Fruit fly (Drosophila melanogaster) whole organism, embryonic: ENCODE data around the gene Acp76A.

Experiments
- Bteb2 ChIP-seq: fragments of 200-800 bp; sonication (Bioruptor generic); optimal IDR thresholded peaks from 2 replicates; lab custom pipeline; 2016; ENCODE audit warnings: missing biosample characterization, missing genetic modification characterization
- C15 ChIP-seq: fragments of 200-800 bp; sonication (Bioruptor generic); IDR thresholded peaks from 3 replicates; pipeline ENCODE4 v1.3.6; 2022; ENCODE audit warnings: missing biosample characterization, missing genetic modification characterization
- CG10209 ChIP-seq: fragments of 200-800 bp; sonication (Bioruptor generic); optimal IDR thresholded peaks from 3 replicates; lab custom pipeline; 2017; ENCODE audit warnings: missing biosample characterization, mild to moderate bottlenecking, missing genetic modification characterization, missing genetic modification reagents
- CG11398 ChIP-seq: fragments of 200-800 bp; sonication (Bioruptor generic); optimal IDR thresholded peaks from 2 replicates; lab custom pipeline; 2016; ENCODE audit warnings: missing biosample characterization, missing genetic modification characterization
- CG14014 ChIP-seq: fragments of 200-800 bp; sonication (Bioruptor generic); IDR thresholded peaks from 2 replicates; pipeline ENCODE4 v1.3.6; 2022; ENCODE audit warnings: missing biosample characterization, missing genetic modification characterization
- CG15479 ChIP-seq: fragments of 200-800 bp; sonication (Bioruptor generic); optimal IDR thresholded peaks from 3 replicates; lab custom pipeline; 2019; ENCODE audit warnings: missing biosample characterization, mild to moderate bottlenecking, missing genetic modification characterization, moderate library complexity
- CG15514 ChIP-seq: fragments of 200-800 bp; sonication (Bioruptor generic); optimal IDR thresholded peaks from 3 replicates; lab custom pipeline; 2017; ENCODE audit warnings: missing biosample characterization, missing genetic modification characterization, mild to moderate bottlenecking, moderate library complexity, missing genetic modification reagents
- CG1647 ChIP-seq: fragments of 200-800 bp; sonication (Bioruptor generic); optimal IDR thresholded peaks from 3 replicates; lab custom pipeline; 2016; ENCODE audit warnings: missing biosample characterization, missing genetic modification characterization
- CG17359 ChIP-seq: fragments of 200-800 bp; sonication (Bioruptor generic); optimal IDR thresholded peaks from 3 replicates; lab custom pipeline; 2018; ENCODE audit warnings: missing biosample characterization, mild to moderate bottlenecking, missing genetic modification characterization, moderate library complexity
- CG17568 ChIP-seq: fragments of 200-800 bp; sonication (Bioruptor generic); optimal IDR thresholded peaks from 2 replicates; lab custom pipeline; 2018; ENCODE audit warnings: missing biosample characterization, mild to moderate bottlenecking, missing genetic modification characterization, moderate library complexity
- CG18011 ChIP-seq: fragments of 200-800 bp; sonication (Bioruptor generic); optimal IDR thresholded peaks from 2 replicates; lab custom pipeline; 2017; ENCODE audit warnings: missing biosample characterization, missing genetic modification characterization, mild to moderate bottlenecking, moderate library complexity, missing genotype
- CG18262 ChIP-seq: fragments of 200-800 bp; optimal IDR thresholded peaks from 3 replicates; lab custom pipeline; 2019; ENCODE audit warnings: missing biosample characterization, mild to moderate bottlenecking, missing genetic modification characterization, moderate library complexity
- CG3163 ChIP-seq: fragments of 200-800 bp; sonication (Bioruptor generic); optimal IDR thresholded peaks from 3 replicates; lab custom pipeline; 2016; ENCODE audit warnings: missing biosample characterization, missing genetic modification characterization
- CG42726 ChIP-seq: fragments of 200-800 bp; sonication (Bioruptor generic); IDR thresholded peaks from 2 replicates; pipeline ENCODE4 v1.3.6; 2022; ENCODE audit warnings: missing biosample characterization, missing genetic modification characterization; ENCODE audit not compliant: partially characterized antibody
- CG4424 ChIP-seq: fragments of 200-800 bp; sonication (Bioruptor generic); optimal IDR thresholded peaks from 3 replicates; lab custom pipeline; 2016; ENCODE audit warnings: missing biosample characterization, missing genetic modification characterization
- CG4707 ChIP-seq: fragments of 200-800 bp; sonication (Bioruptor generic); optimal IDR thresholded peaks from 2 replicates; lab custom pipeline; 2018; ENCODE audit warnings: missing biosample characterization, mild to moderate bottlenecking, missing genetic modification characterization, moderate library complexity
- CG4820 ChIP-seq: fragments of 200-800 bp; sonication (Bioruptor generic); optimal IDR thresholded peaks from 3 replicates; lab custom pipeline; 2016; ENCODE audit warnings: missing biosample characterization, missing genetic modification characterization
- CG5180 ChIP-seq: fragments of 200-800 bp; sonication (Bioruptor generic); optimal IDR thresholded peaks from 3 replicates; lab custom pipeline; 2017; ENCODE audit warnings: missing biosample characterization, missing genetic modification characterization, mild to moderate bottlenecking, moderate library complexity, missing genetic modification reagents
- CG5953 ChIP-seq: fragments of 200-800 bp; sonication (Bioruptor generic); IDR thresholded peaks from 2 replicates; pipeline ENCODE4 v1.3.6; 2022; ENCODE audit warnings: missing biosample characterization, missing genetic modification characterization
- CG6791 ChIP-seq: fragments of 200-800 bp; sonication (Bioruptor generic); IDR thresholded peaks from 3 replicates; pipeline ENCODE4 v1.3.6; 2022; ENCODE audit warnings: missing biosample characterization, missing genetic modification characterization; ENCODE audit not compliant: partially characterized antibody
- CG7786 ChIP-seq: fragments of 200-800 bp; sonication (Bioruptor generic); optimal IDR thresholded peaks from 2 replicates; lab custom pipeline; 2016; ENCODE audit warnings: missing biosample characterization, missing genetic modification characterization
- CG8089 ChIP-seq: fragments of 200-800 bp; sonication (Bioruptor generic); optimal IDR thresholded peaks from 3 replicates; lab custom pipeline; 2016; ENCODE audit warnings: missing biosample characterization, missing genetic modification characterization
- CG8281 ChIP-seq: fragments of 200-800 bp; sonication (Bioruptor generic); optimal IDR thresholded peaks from 2 replicates; lab custom pipeline; 2018; ENCODE audit warnings: missing biosample characterization, mild to moderate bottlenecking, missing genetic modification characterization, moderate library complexity
- CG9932 ChIP-seq: fragments of 200-800 bp; sonication (Bioruptor generic); IDR thresholded peaks from 2 replicates; pipeline ENCODE4 v1.3.6; 2022; ENCODE audit warnings: missing biosample characterization, missing genetic modification characterization
- Dbx ChIP-seq: fragments of 200-800 bp; sonication (Bioruptor generic); IDR thresholded peaks from 3 replicates; pipeline ENCODE4 v1.3.6; 2022; ENCODE audit warnings: missing biosample characterization, missing genetic modification characterization
- Fer2 ChIP-seq: fragments of 200-800 bp; sonication (Bioruptor generic); optimal IDR thresholded peaks from 2 replicates; lab custom pipeline; 2018; ENCODE audit warnings: missing biosample characterization, mild to moderate bottlenecking, missing genetic modification characterization, moderate library complexity
- GATAe ChIP-seq: fragments of 200-800 bp; sonication (Bioruptor generic); conservative IDR thresholded peaks from 2 replicates; pipeline ENCODE4 v1.3.6; 2022; ENCODE audit warnings: missing biosample characterization, missing genetic modification characterization
- HLH4C ChIP-seq: fragments of 200-800 bp; sonication (Bioruptor generic); IDR thresholded peaks from 3 replicates; pipeline ENCODE4 v1.3.6; 2022; ENCODE audit warnings: missing biosample characterization, missing genetic modification characterization; ENCODE audit not compliant: partially characterized antibody
- MTF-1 ChIP-seq: fragments of 200-800 bp; sonication (Bioruptor generic); optimal IDR thresholded peaks from 2 replicates; lab custom pipeline; 2018; ENCODE audit warnings: missing biosample characterization, mild to moderate bottlenecking, missing genetic modification characterization, borderline replicate concordance
- Med ChIP-seq: fragments of 200-800 bp; sonication (Bioruptor generic); peaks from one replicate; lab custom pipeline; 2016; ENCODE audit warnings: missing biosample characterization, missing genetic modification characterization, mild to moderate bottlenecking, inconsistent platforms, moderate library complexity
- Neu2 ChIP-seq: fragments of 200-800 bp; sonication (Bioruptor generic); optimal IDR thresholded peaks from 3 replicates; lab custom pipeline; 2016; ENCODE audit warnings: missing biosample characterization, missing genetic modification characterization, borderline replicate concordance
- Nf-YA ChIP-seq: fragments of 200-800 bp; sonication (Bioruptor generic); IDR thresholded peaks from 2 replicates; pipeline ENCODE4 v1.3.6; 2022; ENCODE audit warnings: missing biosample characterization, missing genetic modification characterization
- PHDP ChIP-seq: fragments of 200-800 bp; sonication (Bioruptor generic); optimal IDR thresholded peaks from 3 replicates; lab custom pipeline; 2018; ENCODE audit warnings: missing biosample characterization, mild to moderate bottlenecking, missing genetic modification characterization, moderate library complexity
- aop ChIP-seq: fragments of 200-800 bp; sonication (Bioruptor generic); IDR thresholded peaks from 2 replicates; pipeline ENCODE4 v1.3.6; 2022; ENCODE audit warnings: missing biosample characterization, missing genetic modification characterization
- cato ChIP-seq: fragments of 200-800 bp; sonication (Bioruptor generic); optimal IDR thresholded peaks from 2 replicates; lab custom pipeline; 2016; ENCODE audit warnings: missing biosample characterization, missing genetic modification characterization, borderline replicate concordance
- emc ChIP-seq: fragments of 200-800 bp; sonication (Bioruptor generic); optimal IDR thresholded peaks from 2 replicates; lab custom pipeline; 2016; ENCODE audit warnings: missing biosample characterization, missing genetic modification characterization
- eve ChIP-seq, 2 experiments: fragments of >200 bp; optimal IDR thresholded peaks; 2 replicates each; lab custom pipeline; 2017; ENCODE audit warnings: missing biosample characterization in 2 of 2, missing genetic modification characterization in 2 of 2
- eyg ChIP-seq: fragments of 200-800 bp; sonication (Bioruptor generic); optimal IDR thresholded peaks from 3 replicates; lab custom pipeline; 2016; ENCODE audit warnings: missing biosample characterization, missing genetic modification characterization
- fu2 ChIP-seq: fragments of 200-800 bp; sonication (Bioruptor generic); optimal IDR thresholded peaks from 2 replicates; lab custom pipeline; 2016; ENCODE audit warnings: missing biosample characterization, missing genetic modification characterization
- hbn ChIP-seq: fragments of 200-800 bp; sonication (Bioruptor generic); IDR thresholded peaks from 2 replicates; pipeline ENCODE4 v1.3.6; 2022; ENCODE audit warnings: missing biosample characterization, missing genetic modification characterization; ENCODE audit not compliant: partially characterized antibody
- her ChIP-seq: fragments of 200-800 bp; sonication (Bioruptor generic); optimal IDR thresholded peaks from 2 replicates; lab custom pipeline; 2016; ENCODE audit warnings: missing biosample characterization, missing genetic modification characterization
- pan ChIP-seq, 4 experiments: fragments of >200 bp in 3 of 4; fragments of 200-800 bp in 1 of 4; sonication (Bioruptor generic) in 1 of 4; optimal IDR thresholded peaks in 3 of 4; IDR thresholded peaks in 1 of 4; 2 replicates each; pipeline versions ENCODE4 v1.3.6 to Lab custom; 2017 to 2022; ENCODE audit warnings: missing biosample characterization in 2 of 4, missing genetic modification characterization in 2 of 4, mixed read lengths in 1 of 4
- pita ChIP-seq: fragments of 200-800 bp; sonication (Bioruptor generic); optimal IDR thresholded peaks from 2 replicates; lab custom pipeline; 2017; ENCODE audit warnings: missing biosample characterization, mild to moderate bottlenecking, missing genetic modification characterization
- schlank ChIP-seq: fragments of 200-800 bp; sonication (Bioruptor generic); optimal IDR thresholded peaks from 2 replicates; lab custom pipeline; 2018; ENCODE audit warnings: missing biosample characterization, mild to moderate bottlenecking, missing genetic modification characterization
- sd ChIP-seq: fragments of 200-800 bp; sonication (Bioruptor generic); optimal IDR thresholded peaks from 3 replicates; lab custom pipeline; 2018; ENCODE audit warnings: missing biosample characterization, mild to moderate bottlenecking, missing genetic modification characterization, moderate library complexity
- tll ChIP-seq, 2 experiments: fragments of 200-800 bp in 1 of 2; fragments of >200 bp in 1 of 2; sonication (Bioruptor generic) in 1 of 2; optimal IDR thresholded peaks; 2 replicates each; lab custom pipeline; 2017 to 2019; ENCODE audit warnings: missing biosample characterization in 2 of 2, missing genetic modification characterization in 2 of 2, mild to moderate bottlenecking in 1 of 2, moderate library complexity in 1 of 2
- unc-4 ChIP-seq: fragments of 200-800 bp; sonication (Bioruptor generic); IDR thresholded peaks from 2 replicates; pipeline ENCODE4 v1.3.6; 2022; ENCODE audit warnings: missing biosample characterization, missing genetic modification characterization; ENCODE audit not compliant: partially characterized antibody
- vfl ChIP-seq: fragments of 200-800 bp; sonication (Bioruptor generic); optimal IDR thresholded peaks from 2 replicates; lab custom pipeline; 2016; ENCODE audit warnings: missing biosample characterization, missing genetic modification characterization

The Acp76A gene

DNA sequence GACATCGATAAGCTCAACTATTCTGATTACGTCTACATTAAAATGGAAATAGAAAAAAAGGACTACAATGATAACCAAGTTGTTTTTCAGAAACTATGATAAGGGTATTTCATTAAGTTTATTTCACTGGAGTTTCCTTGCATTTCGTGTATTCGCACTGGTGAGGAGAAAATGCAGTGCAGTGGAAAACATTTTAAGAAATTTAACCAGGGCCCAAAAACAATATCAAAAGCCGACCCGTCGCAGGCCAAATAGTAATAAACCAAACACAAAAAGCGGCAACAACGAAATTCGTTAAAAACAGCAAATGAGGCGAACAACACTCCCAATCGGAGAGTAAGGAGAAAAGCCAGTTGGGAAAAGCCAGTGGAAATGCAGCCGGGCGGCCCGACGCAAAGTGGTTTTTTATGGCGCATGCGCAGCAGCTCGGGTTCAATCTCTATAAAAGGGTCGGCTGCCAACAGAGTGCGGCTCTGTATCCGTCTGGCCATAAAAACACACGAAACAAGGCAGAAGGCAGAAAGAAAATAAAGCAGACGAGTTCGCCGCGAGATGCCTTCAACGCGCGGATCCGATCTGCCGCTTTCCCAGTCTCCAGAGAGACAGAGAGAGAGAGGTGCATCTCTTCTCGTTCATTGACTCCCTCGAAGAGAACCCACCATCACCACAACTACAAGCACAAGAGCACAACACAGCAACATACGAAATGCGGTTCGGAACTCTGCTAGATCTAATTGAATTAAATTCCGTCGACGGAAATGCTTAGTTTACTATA, 29.3 kb upstream of the Acp76A start (continued):
- TF ChIP-seq CG8281 (no peak), MTF-1 (no peak), CG14014 (GFP tag; lab: Robert Waterston, UW) (no peak), eyg (GFP tag; lab: Kevin White, UChicago) (no peak), CG10209 (no peak), hbn (0 out of 2 replicates have a peak, but pooled peaks have one; percentile 22), PHDP (tag; lab: Kevin White, UChicago) (no peak), CG6791 (GFP tag; lab: Robert Waterston, UW) (peak; percentile 47; the same call in 1 of the 3 replicates), CG18011 (no peak), CG11398 (no peak), Fer2 (tag; lab: Kevin White, UChicago) (no peak), CG15479 (peak; percentile 40), CG42726 (no peak), Dbx (GFP tag; lab: Robert Waterston, UW) (no peak), Neu2 (no peak), CG5953 (no peak), CG9932 (no peak), GATAe (GFP tag; lab: Robert Waterston, UW) (no peak), CG15514 (GFP tag; lab: Kevin White, UChicago) (no peak), CG17359 (tag; lab: Kevin White, UChicago) (no peak), CG1647 (GFP tag; lab: Kevin White, UChicago) (no peak), CG4820 (GFP tag; lab: Kevin White, UChicago) (no peak), tll (GFP tag; optimal IDR thresholded peaks at IDR 0.05; lab: Kevin White, UChicago) (peak in 1 of 2 experiments; percentile 50), CG3163 (GFP tag; lab: Kevin White, UChicago) (peak; percentile 57), cato (GFP tag; lab: Kevin White, UChicago) (no peak), C15 (GFP tag; lab: Robert Waterston, UW) (no peak), her (GFP tag; lab: Kevin White, UChicago) (no peak), pita (GFP tag; lab: Kevin White, UChicago) (peak; percentile 18), CG8089 (GFP tag; lab: Kevin White, UChicago) (no peak), schlank (no peak), pan (optimal IDR thresholded peaks at IDR 0.05; lab: Kevin White, UChicago) (no peak), pan (GFP tag; optimal IDR thresholded peaks at IDR 0.05 in 1 of 2, IDR thresholded peaks at IDR 0.05 in 1 of 2) (no peak), eve (GFP tag; optimal IDR thresholded peaks at IDR 0.05; lab: Kevin White, UChicago) (no peak), Med (GFP tag; lab: Kevin White, UChicago) (peak; percentile 33), CG7786 (no peak), sd (no peak), aop (GFP tag; lab: Robert Waterston, UW) (no peak), Bteb2 (GFP tag; lab: Kevin White, UChicago) (no peak), CG17568 (GFP tag; lab: Kevin White, UChicago) (no peak), fu2 (GFP tag; lab: Kevin White, UChicago) (no peak), CG5180 (GFP tag; lab: Kevin White, UChicago) (no peak), emc (no peak), CG4707 (GFP tag; lab: Kevin White, UChicago) (no peak), HLH4C (no peak), Nf-YA (GFP tag; lab: Robert Waterston, UW) (no peak), CG18262 (tag; lab: Kevin White, UChicago) (no peak), CG4424 (no peak), vfl (GFP tag; lab: Kevin White, UChicago) (no peak), unc-4 (no peak)
